Fruit fly (Drosophila melanogaster) whole organism: ENCODE results near the gene CG12017.
A peak's percentile ranks its signal among the peaks of the same experiment; 100 is the strongest.

Experiments
- CG8478 ChIP-seq: fragments of >200 bp; optimal IDR thresholded peaks from 2 replicates; lab custom pipeline; 2018; ENCODE audit warnings: inconsistent platforms
- EcR ChIP-seq, 2 experiments: fragments of >200 bp; optimal IDR thresholded peaks; 2 replicates each; lab custom pipeline; 2017; ENCODE audit warnings: missing biosample characterization in 2 of 2, missing genetic modification characterization in 2 of 2, missing genetic modification reagents in 2 of 2
- pan ChIP-seq: fragments of >200 bp; optimal IDR thresholded peaks from 2 replicates; lab custom pipeline; 2017
- usp ChIP-seq: fragments of >200 bp; optimal IDR thresholded peaks from 2 replicates; lab custom pipeline; 2017; ENCODE audit warnings: missing biosample characterization, missing genetic modification characterization, mixed read lengths

- TF ChIP-seq usp (GFP tag; lab: Kevin White, UChicago) = no peak
- TF ChIP-seq EcR (GFP tag; optimal IDR thresholded peaks at IDR 0.05; lab: Kevin White, UChicago) = peak; percentile 43 to 69
- no peak for TF ChIP-seq CG8478 (lab: Kevin White, UChicago)
- no peak for TF ChIP-seq pan (lab: Kevin White, UChicago)
Measured at dm6 chr3L:3242121-3243083, 37.6 kb upstream of the CG12017 start.
